Worm (Caenorhabditis elegans): ENCODE data around the gene C04C11.25.
A peak's percentile ranks its signal among the peaks of the same experiment; 100 is the strongest.

The C04C11.25 gene

DNA sequence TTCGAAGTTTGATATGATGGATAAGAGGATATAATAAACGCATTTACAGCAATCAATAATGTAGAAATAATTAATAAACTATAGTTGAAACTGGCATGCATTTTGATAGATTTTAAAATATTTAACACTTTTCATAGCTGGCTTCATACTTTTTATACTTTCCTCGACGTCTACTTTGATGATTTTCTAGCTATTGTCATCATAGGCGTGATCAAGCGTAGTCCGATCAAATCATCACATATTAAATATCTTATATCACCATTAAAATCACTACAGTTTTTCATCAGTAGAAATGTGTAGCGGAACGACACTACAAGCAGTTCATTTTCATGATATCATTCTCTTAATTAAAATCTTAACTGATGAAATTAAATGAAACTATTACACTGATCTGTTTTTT, at the start of gene C04C11.25:
C04C11.25 (minus strand) TSS at position 101 of the 400 bp plus-strand sequence.
- TF ChIP-seq peb-1 (tag; optimal IDR thresholded peaks at IDR 0.05) = no peak
- TF ChIP-seq mdl-1 (tag; optimal IDR thresholded peaks at IDR 0.05) = no peak
- TF ChIP-seq ama-1 (optimal IDR thresholded peaks at IDR 0.05) = no peak
- TF ChIP-seq lin-39 (tag; optimal IDR thresholded peaks at IDR 0.05) = no peak
- TF ChIP-seq dmd-4 (tag; optimal IDR thresholded peaks at IDR 0.05) = no peak
- no peak for TF ChIP-seq zag-1 (tag; optimal IDR thresholded peaks at IDR 0.05)
- no peak for TF ChIP-seq egl-27 (tag; optimal IDR thresholded peaks at IDR 0.05)
- TF ChIP-seq fos-1 (tag; optimal IDR thresholded peaks at IDR 0.05) = no peak

DNA sequence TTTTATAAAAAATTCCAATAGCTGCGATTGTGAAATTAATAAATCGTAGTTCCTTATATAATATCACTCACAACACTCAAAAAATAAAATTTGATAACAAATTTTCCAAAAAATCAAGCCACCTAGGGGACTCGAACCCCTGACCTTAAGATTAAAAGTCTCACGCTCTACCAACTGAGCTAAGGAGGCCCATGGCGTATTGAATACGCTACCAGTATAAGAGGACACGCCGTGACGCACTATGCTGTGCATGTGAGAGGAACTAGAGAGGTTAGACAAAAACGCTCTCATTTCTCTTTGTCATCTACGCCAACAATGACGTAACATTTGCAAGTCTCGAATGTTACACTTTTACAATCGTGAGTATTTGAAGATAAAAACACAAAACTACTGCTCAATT, 48.6 kb upstream of the C04C11.25 start:
- TF ChIP-seq nhr-12 (tag; optimal IDR thresholded peaks at IDR 0.05) (no peak), dmd-4 (tag; optimal IDR thresholded peaks at IDR 0.05) (no peak), mab-5 (tag; optimal IDR thresholded peaks at IDR 0.05) (peak; percentile 78), aly-2 (tag; optimal IDR thresholded peaks at IDR 0.05) (no peak), elt-1 (tag; optimal IDR thresholded peaks at IDR 0.05) (no peak), Y55F3AM.14 (GFP tag; optimal IDR thresholded peaks at IDR 0.05) (peak; percentile 81), nhr-25 (tag; optimal IDR thresholded peaks at IDR 0.05) (peak; percentile 78), ceh-82 (tag; optimal IDR thresholded peaks at IDR 0.05) (no peak), elt-3 (tag; optimal IDR thresholded peaks at IDR 0.05) (no peak), zag-1 (tag; optimal IDR thresholded peaks at IDR 0.05) (peak; percentile 81), ama-1 (optimal IDR thresholded peaks at IDR 0.05) (peak; percentile 76), ztf-4 (tag; optimal IDR thresholded peaks at IDR 0.05) (peak; percentile 93), nhr-77 (tag; optimal IDR thresholded peaks at IDR 0.05) (peak; percentile 34), nhr-6 (tag; optimal IDR thresholded peaks at IDR 0.05) (peak; percentile 83), sem-4 (tag; optimal IDR thresholded peaks at IDR 0.05) (peak; percentile 79), lin-39 (tag; optimal IDR thresholded peaks at IDR 0.05) (no peak), unc-62 (GFP tag; optimal IDR thresholded peaks at IDR 0.05) (peak; percentile 7), lsy-2 (tag; optimal IDR thresholded peaks at IDR 0.05) (peak; percentile 79 to 86), unc-55 (GFP tag; optimal IDR thresholded peaks at IDR 0.05) (peak; percentile 95), blmp-1 (tag; optimal IDR thresholded peaks at IDR 0.05; ENCODE audit: insufficient read depth) (peak; percentile 5), F13H6.1 (tag; optimal IDR thresholded peaks at IDR 0.05) (peak; percentile 91), mdl-1 (tag; optimal IDR thresholded peaks at IDR 0.05) (peak; percentile 25 to 77), nhr-10 (tag; optimal IDR thresholded peaks at IDR 0.05) (peak; percentile 8), egl-27 (tag; optimal IDR thresholded peaks at IDR 0.05) (peak; percentile 83), sma-3 (GFP tag; optimal IDR thresholded peaks at IDR 0.05) (peak; percentile 79), nhr-129 (tag; optimal IDR thresholded peaks at IDR 0.05) (peak; percentile 99), nhr-11 (tag; optimal IDR thresholded peaks at IDR 0.05) (peak; percentile 57), lin-13 (GFP tag; optimal IDR thresholded peaks at IDR 0.05) (peak; percentile 86), alr-1 (tag; optimal IDR thresholded peaks at IDR 0.05) (no peak), ztf-1 (GFP tag; conservative IDR thresholded peaks at IDR 0.05) (no peak), unc-39 (tag; optimal IDR thresholded peaks at IDR 0.05) (no peak), peb-1 (tag; optimal IDR thresholded peaks at IDR 0.05) (no peak), nhr-23 (tag; optimal IDR thresholded peaks at IDR 0.05) (no peak), nhr-21 (tag; optimal IDR thresholded peaks at IDR 0.05) (peak; percentile 83), nhr-237 (tag; optimal IDR thresholded peaks at IDR 0.05) (peak; percentile 36), lin-11 (tag; optimal IDR thresholded peaks at IDR 0.05) (peak; percentile 64), ceh-16 (tag; optimal IDR thresholded peaks at IDR 0.05) (no peak), snpc-4 (tag; optimal IDR thresholded peaks at IDR 0.05) (peak; percentile 80), mbf-1 (tag; optimal IDR thresholded peaks at IDR 0.05) (no peak), fos-1 (tag; optimal IDR thresholded peaks at IDR 0.05) (peak; percentile 91), crh-2 (tag; optimal IDR thresholded peaks at IDR 0.05) (peak; percentile 90), gmeb-1 (tag; optimal IDR thresholded peaks at IDR 0.05) (peak; percentile 70), ztf-11 (tag; optimal IDR thresholded peaks at IDR 0.05) (no peak), sma-9 (GFP tag; optimal IDR thresholded peaks at IDR 0.05) (peak; percentile 94), sma-9 (tag; optimal IDR thresholded peaks at IDR 0.05) (no peak), skn-1 (tag; optimal IDR thresholded peaks at IDR 0.05) (peak; percentile 45), C34F6.9 (tag; optimal IDR thresholded peaks at IDR 0.05) (peak; percentile 84), ZK546.5 (tag; optimal IDR thresholded peaks at IDR 0.05) (no peak), R02D3.7 (tag; optimal IDR thresholded peaks at IDR 0.05) (peak; percentile 0)

Data from whole organism, L2 larva.